Worm (Caenorhabditis elegans) whole organism, L4/young adult: ENCODE data around the gene T22G5.3.

Experiments
- W03F9.2 ChIP-seq: fragments of 150-350 bp; optimal IDR thresholded peaks from 2 replicates; lab custom pipeline; 2014; ENCODE audit warnings: missing biosample characterization, missing genetic modification characterization
- dao-5 ChIP-seq: sonication (generic microtip); optimal IDR thresholded peaks from 2 replicates; lab custom pipeline; 2016; ENCODE audit warnings: missing genotype, missing genetic modification characterization, moderate library complexity, missing compliant biosample characterization
- him-1 ChIP-seq: sonication (generic microtip); optimal IDR thresholded peaks from 2 replicates; lab custom pipeline; 2016; ENCODE audit warnings: missing genotype, missing genetic modification reagents, missing genetic modification characterization, missing compliant biosample characterization

Gene T22G5.3

DNA sequence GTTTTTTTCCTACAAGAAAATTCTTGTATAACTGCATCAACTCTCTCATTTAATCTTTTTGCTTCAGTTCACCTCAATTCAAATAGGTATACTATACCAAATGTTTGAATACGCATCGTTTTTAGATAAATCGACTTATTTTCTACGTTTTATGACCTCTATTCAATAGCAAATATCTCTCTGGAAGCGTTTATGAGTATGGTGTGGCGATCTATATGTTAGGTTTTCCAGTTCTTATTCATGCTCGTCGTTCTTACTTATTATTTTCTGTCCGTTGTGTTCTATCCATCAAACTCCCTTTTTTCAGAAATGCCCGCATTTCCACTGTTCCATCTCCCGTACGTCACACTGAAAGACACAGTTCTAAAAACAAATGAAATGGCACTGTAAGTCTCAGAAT lies at the start of gene T22G5.3:
TSS of gene T22G5.3 (plus strand) at position 301 of the 400 bp plus-strand sequence.
- TF ChIP-seq dao-5 (tag; lab: Kevin White, UChicago): no peak
- TF ChIP-seq W03F9.2 (tag; lab: Kevin White, UChicago): no peak
- no peak for TF ChIP-seq him-1 (tag; lab: Kevin White, UChicago)

DNA sequence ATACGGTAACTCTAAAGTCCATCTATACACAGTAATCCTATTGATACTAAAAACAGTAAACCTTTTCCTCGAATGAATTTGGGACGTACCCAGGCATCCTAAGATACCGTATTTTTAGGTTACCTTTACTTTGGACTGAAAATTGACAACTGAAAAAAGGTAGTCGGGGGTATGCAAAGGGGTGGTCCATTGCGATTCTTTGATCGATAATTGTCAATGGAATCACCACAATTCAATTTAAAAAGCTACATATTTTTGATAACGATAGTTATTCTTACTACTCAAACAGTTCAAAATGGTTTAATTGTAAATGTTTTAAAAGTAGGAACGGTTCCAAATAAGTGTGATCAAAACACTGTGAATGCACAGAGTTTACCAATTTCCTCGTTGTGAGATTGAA lies 46.8 kb upstream of the T22G5.3 start, which contains the start of gene srx-129:
TSS of gene srx-129 (plus strand) at position 301 of the 400 bp plus-strand sequence.
- TF ChIP-seq dao-5 (tag; lab: Kevin White, UChicago) (no peak), him-1 (tag; lab: Kevin White, UChicago) (no peak), W03F9.2 (tag; lab: Kevin White, UChicago) (no peak)

DNA sequence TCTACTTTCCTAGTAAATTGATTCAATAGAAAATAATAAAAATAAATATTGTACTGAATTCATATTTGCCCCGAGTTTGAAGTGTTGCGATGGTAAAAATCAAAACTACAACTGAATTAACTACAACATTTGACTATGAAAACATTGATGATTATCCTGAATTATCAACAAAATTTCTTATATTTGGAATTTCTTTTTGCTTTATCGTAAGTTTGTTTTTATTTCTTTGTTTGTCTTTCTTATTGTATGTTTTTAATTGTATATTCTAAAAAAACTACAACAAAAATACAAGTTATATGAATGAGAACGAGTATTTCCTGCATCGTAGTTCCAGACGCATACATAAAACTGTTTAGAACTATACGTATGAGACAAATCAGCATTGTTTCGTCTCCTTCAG lies 43.5 kb upstream of the T22G5.3 start, which contains the start of gene srx-128:
TSS of gene srx-128 (plus strand) at position 301 of the 400 bp plus-strand sequence.
- TF ChIP-seq him-1 (tag; lab: Kevin White, UChicago): no peak
- TF ChIP-seq W03F9.2 (tag; lab: Kevin White, UChicago): no peak

DNA sequence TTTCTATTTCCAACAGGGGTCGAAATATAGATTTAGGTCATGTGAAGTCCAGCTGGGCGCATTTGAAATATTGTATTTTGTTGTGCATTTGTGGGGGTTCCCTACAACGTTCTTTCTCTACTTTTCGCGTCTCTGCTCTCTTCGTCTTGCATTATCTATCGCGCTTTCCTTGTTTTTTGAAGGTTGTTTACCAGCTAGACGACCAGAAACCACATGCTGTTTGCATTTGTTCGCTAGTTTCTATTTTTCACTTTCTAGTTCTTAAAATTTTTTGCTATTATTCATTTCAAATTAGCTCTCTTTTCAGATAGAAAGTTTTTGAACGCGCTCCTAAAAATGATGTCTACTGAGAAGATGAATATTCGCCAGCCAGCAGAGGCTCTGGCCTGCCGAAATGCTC lies 41.3 kb upstream of the T22G5.3 start, which contains the start of gene F55B12.10:
TSS of gene F55B12.10 (plus strand) at position 301 of the 400 bp plus-strand sequence.
- no peak for TF ChIP-seq him-1 (tag; lab: Kevin White, UChicago)
- no peak for TF ChIP-seq W03F9.2 (tag; lab: Kevin White, UChicago)
- TF ChIP-seq dao-5 (tag; lab: Kevin White, UChicago): no peak

DNA sequence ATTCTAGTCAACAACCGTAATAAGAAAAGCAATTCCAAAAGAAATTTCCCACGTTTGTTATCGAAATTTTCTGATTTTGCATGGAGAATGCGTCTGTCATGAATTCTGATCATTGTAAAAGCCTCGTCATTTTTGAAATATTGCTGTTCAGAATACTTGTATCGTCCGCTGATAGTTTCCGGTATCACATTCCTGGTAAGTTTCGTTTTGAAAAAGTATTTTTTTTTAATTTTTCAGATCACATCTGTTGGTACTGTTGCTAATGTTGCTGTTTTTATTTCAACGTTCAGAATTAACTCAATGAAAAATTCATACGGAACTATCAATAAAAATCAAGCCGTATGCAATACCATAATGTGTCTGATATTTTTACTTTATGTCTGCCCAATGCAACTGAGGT lies 39.8 kb upstream of the T22G5.3 start, which contains the start of gene srx-17:
TSS of gene srx-17 (plus strand) at position 301 of the 400 bp plus-strand sequence.
- TF ChIP-seq him-1 (tag; lab: Kevin White, UChicago) (no peak), dao-5 (tag; lab: Kevin White, UChicago) (no peak), W03F9.2 (tag; lab: Kevin White, UChicago) (no peak)

DNA sequence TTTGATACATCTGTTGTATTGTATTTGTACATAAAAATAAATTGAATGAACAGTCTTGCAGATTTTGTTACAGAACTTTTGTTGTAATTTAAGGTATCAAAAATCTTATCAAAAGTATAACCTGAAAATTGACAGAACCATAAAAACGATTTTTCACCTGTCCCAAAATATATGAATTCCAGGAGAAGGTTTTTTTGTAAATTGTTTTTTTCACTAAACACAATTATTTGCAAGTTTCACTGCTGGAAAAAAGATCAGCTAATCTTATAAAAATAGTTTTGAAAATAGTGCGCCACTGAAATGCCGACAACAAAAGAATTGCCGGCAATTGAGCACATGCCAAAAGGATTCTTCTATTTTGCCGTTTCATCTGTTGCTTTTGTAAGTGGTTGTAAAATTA lies 37.6 kb upstream of the T22G5.3 start, which contains the start of gene srx-130:
TSS of gene srx-130 (plus strand) at position 301 of the 400 bp plus-strand sequence.
- TF ChIP-seq W03F9.2 (tag; lab: Kevin White, UChicago): no peak
- TF ChIP-seq him-1 (tag; lab: Kevin White, UChicago): no peak
- TF ChIP-seq dao-5 (tag; lab: Kevin White, UChicago): no peak

DNA sequence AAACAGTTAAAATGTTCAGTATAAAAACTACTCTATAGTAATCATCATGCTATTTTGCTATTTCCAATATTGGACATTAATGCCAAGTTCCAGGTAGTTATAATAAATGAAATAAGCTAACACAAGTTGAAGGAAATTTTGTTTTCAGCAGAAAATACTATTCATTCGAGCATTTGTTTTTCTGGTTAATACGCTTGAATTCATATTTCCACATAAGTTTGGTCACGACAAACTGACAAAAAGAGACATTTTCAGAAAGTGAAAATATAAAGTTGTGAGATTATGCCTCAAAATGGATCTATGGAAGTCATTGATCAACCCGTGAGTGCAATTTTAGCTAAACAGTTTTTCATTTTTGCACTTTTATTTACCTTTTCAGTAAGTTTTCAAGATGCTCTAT lies 35.6 kb upstream of the T22G5.3 start, which contains the start of gene srx-131:
TSS of gene srx-131 (plus strand) at position 301 of the 400 bp plus-strand sequence.
- TF ChIP-seq W03F9.2 (tag; lab: Kevin White, UChicago) (no peak), dao-5 (tag; lab: Kevin White, UChicago) (no peak), him-1 (tag; lab: Kevin White, UChicago) (no peak)

DNA sequence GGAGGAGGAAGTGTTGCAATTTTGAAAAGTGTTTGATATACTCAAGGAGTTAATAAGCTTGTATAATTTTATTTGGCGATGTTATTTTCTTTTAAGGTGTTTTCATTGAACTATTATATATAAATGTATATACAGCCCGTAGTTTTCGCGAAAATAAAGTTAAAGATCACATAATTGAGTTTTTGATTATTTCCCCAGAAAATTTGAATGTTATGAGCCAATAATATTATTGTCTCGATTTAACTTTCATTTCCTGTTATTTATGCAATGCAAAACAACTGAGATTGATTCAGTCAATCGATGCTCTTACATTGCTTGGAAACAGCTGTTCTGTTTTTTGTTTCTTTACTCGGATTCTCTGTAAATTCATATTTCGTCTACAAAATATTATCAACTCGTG lies 32.3 kb upstream of the T22G5.3 start, which contains the start of gene srx-133:
TSS of gene srx-133 (plus strand) at position 301 of the 400 bp plus-strand sequence.
- no peak for TF ChIP-seq dao-5 (tag; lab: Kevin White, UChicago)
- TF ChIP-seq W03F9.2 (tag; lab: Kevin White, UChicago): no peak
- TF ChIP-seq him-1 (tag; lab: Kevin White, UChicago): no peak

DNA sequence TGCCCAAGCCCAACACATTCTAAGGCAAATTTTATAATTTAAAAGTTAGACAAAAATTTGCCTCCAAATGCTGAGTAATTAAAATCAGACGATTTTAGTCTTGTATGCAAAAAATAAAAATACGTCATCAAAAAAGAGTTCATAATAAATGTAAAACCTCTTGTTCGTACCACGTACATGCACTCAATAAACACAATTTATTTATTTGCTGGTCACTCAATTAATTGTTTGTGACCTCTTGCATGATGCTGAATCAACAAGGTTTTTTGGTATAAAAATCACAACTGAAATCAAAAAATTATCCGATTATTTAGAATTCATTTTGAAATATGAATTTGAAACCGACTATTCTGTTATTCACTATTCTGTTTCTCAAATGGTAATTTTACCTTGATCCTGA lies 30.5 kb upstream of the T22G5.3 start, which contains the start of gene hpx-2:
TSS of gene hpx-2 (plus strand) at position 301 of the 400 bp plus-strand sequence.
- TF ChIP-seq W03F9.2 (tag; lab: Kevin White, UChicago) (no peak), him-1 (tag; lab: Kevin White, UChicago) (no peak), dao-5 (tag; lab: Kevin White, UChicago) (no peak)

DNA sequence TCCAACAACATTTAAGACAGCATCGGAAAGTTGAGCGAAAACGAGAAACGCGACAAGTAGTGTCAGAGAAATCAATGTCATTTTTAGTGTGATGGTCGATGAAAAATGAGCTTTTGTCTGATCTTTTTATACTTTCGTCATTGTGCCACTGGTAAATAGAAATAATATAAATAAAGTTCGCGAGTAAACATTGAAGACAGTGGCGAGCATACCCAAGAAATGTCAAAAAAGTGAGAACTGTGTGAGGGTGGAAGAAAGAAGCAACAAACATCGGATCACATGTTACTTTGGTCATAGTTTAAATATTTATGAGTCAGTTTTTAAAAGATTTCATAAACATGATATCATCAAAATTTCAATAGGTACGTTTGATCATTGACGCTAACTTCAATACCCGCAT lies 26.4 kb upstream of the T22G5.3 start, which contains the start of gene ttr-21:
TSS of gene ttr-21 (minus strand) at position 100 of the 400 bp plus-strand sequence.
- no peak for TF ChIP-seq dao-5 (tag; lab: Kevin White, UChicago)
- TF ChIP-seq W03F9.2 (tag; lab: Kevin White, UChicago): no peak
- TF ChIP-seq him-1 (tag; lab: Kevin White, UChicago): no peak

DNA sequence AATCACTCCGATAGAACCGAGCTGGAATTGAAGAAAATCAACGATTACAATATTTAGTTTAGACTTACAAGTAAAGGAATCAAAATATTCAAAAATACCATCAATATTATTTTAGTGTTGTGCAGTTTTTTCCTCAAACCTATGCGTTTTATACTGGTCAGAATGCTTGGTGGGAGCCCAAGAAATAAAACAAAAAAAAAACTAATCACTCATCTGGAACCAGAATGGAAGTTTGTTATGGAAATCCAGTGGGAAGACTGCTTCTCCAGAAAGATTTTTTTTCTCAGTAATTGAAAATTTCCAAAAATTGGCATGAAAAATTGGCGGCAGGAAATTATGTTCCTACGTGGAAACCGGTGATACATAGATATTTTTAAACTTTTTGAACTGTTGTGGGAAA lies 24.3 kb upstream of the T22G5.3 start, which contains the start of gene srx-134:
TSS of gene srx-134 (minus strand) at position 101 of the 400 bp plus-strand sequence.
- no peak for TF ChIP-seq him-1 (tag; lab: Kevin White, UChicago)
- TF ChIP-seq dao-5 (tag; lab: Kevin White, UChicago): no peak
- TF ChIP-seq W03F9.2 (tag; lab: Kevin White, UChicago): no peak

DNA sequence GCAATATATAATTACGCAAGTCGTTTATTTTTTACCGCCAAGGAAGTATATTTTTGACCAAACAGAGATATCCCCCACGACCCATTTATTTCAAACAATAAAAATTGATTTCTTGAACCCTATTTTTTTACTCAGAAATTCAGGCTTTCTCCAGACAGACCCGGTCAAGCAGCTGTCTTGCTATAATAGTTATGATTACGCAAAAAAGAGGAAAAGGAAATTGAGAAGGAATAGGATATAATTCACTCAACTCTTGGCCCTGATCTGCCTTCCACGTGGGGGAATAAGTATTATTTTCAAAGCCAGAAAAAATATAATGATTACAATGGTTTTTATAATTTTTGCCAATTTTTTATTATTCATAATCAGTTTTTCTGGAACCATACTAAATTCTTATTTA lies 23.6 kb upstream of the T22G5.3 start, which contains the start of gene srx-136:
TSS of gene srx-136 (plus strand) at position 301 of the 400 bp plus-strand sequence.
- TF ChIP-seq W03F9.2 (tag; lab: Kevin White, UChicago): no peak
- TF ChIP-seq him-1 (tag; lab: Kevin White, UChicago): no peak
- TF ChIP-seq dao-5 (tag; lab: Kevin White, UChicago): no peak

DNA sequence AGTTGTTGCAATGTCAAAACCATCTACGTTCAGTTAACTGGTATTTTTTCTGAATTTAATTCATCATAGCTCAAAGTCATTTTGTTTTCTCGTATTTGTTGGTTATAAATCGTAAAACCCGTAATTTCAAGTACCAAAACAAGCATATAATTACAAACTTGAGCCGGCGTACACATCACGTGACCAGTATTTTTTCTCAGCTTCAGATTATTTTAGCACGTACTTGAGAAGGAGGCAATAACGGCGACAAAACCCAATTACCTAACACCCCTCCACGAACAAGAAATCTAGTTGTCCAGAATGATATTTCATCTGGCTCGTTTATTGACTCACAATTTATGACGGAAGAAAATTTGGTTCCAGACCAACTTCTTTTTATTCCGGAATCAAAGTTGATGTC lies 21.8 kb upstream of the T22G5.3 start, which contains the start of gene srx-135:
TSS of gene srx-135 (plus strand) at position 301 of the 400 bp plus-strand sequence.
- TF ChIP-seq dao-5 (tag; lab: Kevin White, UChicago) (no peak), W03F9.2 (tag; lab: Kevin White, UChicago) (no peak), him-1 (tag; lab: Kevin White, UChicago) (no peak)
